Worm (Caenorhabditis elegans) whole organism, late embryonic: ENCODE results near the gene nspg-13.

Source experiments
- C08G9.2 ChIP-seq: sonication (generic microtip); optimal IDR thresholded peaks from 2 replicates; lab custom pipeline; 2016; ENCODE audit warnings: mild to moderate bottlenecking, missing genetic modification characterization, moderate library complexity, missing compliant biosample characterization
- F13H6.1 ChIP-seq: sonication (generic microtip); optimal IDR thresholded peaks from 2 replicates; lab custom pipeline; 2016; ENCODE audit warnings: missing genetic modification characterization, missing compliant biosample characterization
- K02D7.2 ChIP-seq: sonication (generic microtip); optimal IDR thresholded peaks from 2 replicates; lab custom pipeline; 2017; ENCODE audit warnings: mild to moderate bottlenecking, missing genetic modification characterization, missing compliant biosample characterization
- T23F11.4 ChIP-seq: fragments of 200-800 bp; sonication (Bioruptor generic); optimal IDR thresholded peaks from 2 replicates; lab custom pipeline; 2018; ENCODE audit warnings: mild to moderate bottlenecking, missing genetic modification characterization, missing compliant biosample characterization
- ahr-1 ChIP-seq: sonication (generic microtip); optimal IDR thresholded peaks from 2 replicates; lab custom pipeline; 2016; ENCODE audit warnings: missing genetic modification characterization, missing compliant biosample characterization
- ama-1 ChIP-seq: fragments of 150-350 bp; optimal IDR thresholded peaks from 2 replicates; lab custom pipeline; 2014
- ceh-18 ChIP-seq: sonication (generic microtip); optimal IDR thresholded peaks from 2 replicates; lab custom pipeline; 2016; ENCODE audit warnings: missing genetic modification characterization, missing compliant biosample characterization
- ceh-2 ChIP-seq: sonication (generic microtip); optimal IDR thresholded peaks from 2 replicates; lab custom pipeline; 2016; ENCODE audit warnings: missing genotype, missing genetic modification characterization, missing compliant biosample characterization
- ceh-22 ChIP-seq: sonication (generic microtip); optimal IDR thresholded peaks from 2 replicates; lab custom pipeline; 2017; ENCODE audit warnings: missing biosample characterization, missing genetic modification characterization
- ceh-31 ChIP-seq: sonication (generic microtip); optimal IDR thresholded peaks from 2 replicates; lab custom pipeline; 2016; ENCODE audit warnings: missing genetic modification characterization, missing compliant biosample characterization
- ceh-34 ChIP-seq: sonication (generic microtip); optimal IDR thresholded peaks from 2 replicates; lab custom pipeline; 2016; ENCODE audit warnings: mild to moderate bottlenecking, missing genetic modification characterization, missing compliant biosample characterization
- ceh-48 ChIP-seq: sonication (generic microtip); optimal IDR thresholded peaks from 2 replicates; lab custom pipeline; 2016; ENCODE audit warnings: missing genetic modification characterization, inconsistent platforms, missing compliant biosample characterization
- dmd-4 ChIP-seq: sonication (generic microtip); optimal IDR thresholded peaks from 2 replicates; lab custom pipeline; 2016; ENCODE audit warnings: borderline replicate concordance, missing genetic modification characterization, missing compliant biosample characterization
- dve-1 ChIP-seq: sonication (generic microtip); optimal IDR thresholded peaks from 2 replicates; lab custom pipeline; 2017; ENCODE audit warnings: antibody characterized with exemption, mild to moderate bottlenecking, missing genetic modification characterization, missing compliant biosample characterization
- elt-4 ChIP-seq: sonication (generic microtip); optimal IDR thresholded peaks from 2 replicates; lab custom pipeline; 2016; ENCODE audit warnings: missing genetic modification characterization, missing compliant biosample characterization
- ets-4 ChIP-seq: sonication (generic microtip); optimal IDR thresholded peaks from 2 replicates; lab custom pipeline; 2016; ENCODE audit warnings: missing genetic modification characterization, missing compliant biosample characterization
- eyg-1 ChIP-seq: sonication (generic microtip); optimal IDR thresholded peaks from 2 replicates; lab custom pipeline; 2016; ENCODE audit warnings: missing genotype, missing genetic modification characterization, missing compliant biosample characterization
- fax-1 ChIP-seq: sonication (generic microtip); optimal IDR thresholded peaks from 2 replicates; lab custom pipeline; 2016; ENCODE audit warnings: missing genotype, missing genetic modification characterization, missing compliant biosample characterization
- hlh-15 ChIP-seq: sonication (generic microtip); optimal IDR thresholded peaks from 2 replicates; lab custom pipeline; 2016; ENCODE audit warnings: missing genetic modification characterization, missing compliant biosample characterization
- hlh-30 ChIP-seq: sonication (generic microtip); optimal IDR thresholded peaks from 2 replicates; lab custom pipeline; 2017; ENCODE audit warnings: antibody characterized with exemption, missing genetic modification characterization, missing compliant biosample characterization; ENCODE audit not compliant: insufficient read depth
- hlh-6 ChIP-seq: sonication (generic microtip); optimal IDR thresholded peaks from 2 replicates; lab custom pipeline; 2016; ENCODE audit warnings: missing genotype, missing genetic modification characterization, missing compliant biosample characterization
- hlh-8 ChIP-seq: sonication (generic microtip); optimal IDR thresholded peaks from 2 replicates; lab custom pipeline; 2016; ENCODE audit warnings: missing genotype, missing genetic modification characterization, missing compliant biosample characterization
- lin-11 ChIP-seq: fragments of 200-800 bp; sonication (Bioruptor generic); optimal IDR thresholded peaks from 2 replicates; lab custom pipeline; 2018; ENCODE audit warnings: mild to moderate bottlenecking, missing genetic modification characterization, missing compliant biosample characterization
- madf-2 ChIP-seq: sonication (generic microtip); optimal IDR thresholded peaks from 2 replicates; lab custom pipeline; 2017; ENCODE audit warnings: missing genetic modification characterization, missing compliant biosample characterization
- mec-3 ChIP-seq: sonication (generic microtip); optimal IDR thresholded peaks from 2 replicates; lab custom pipeline; 2016; ENCODE audit warnings: borderline replicate concordance, missing genetic modification characterization, missing compliant biosample characterization
- npax-4 ChIP-seq: sonication (generic microtip); optimal IDR thresholded peaks from 2 replicates; lab custom pipeline; 2016; ENCODE audit warnings: missing genetic modification characterization, missing compliant biosample characterization
- odd-2 ChIP-seq: sonication (generic microtip); optimal IDR thresholded peaks from 2 replicates; lab custom pipeline; 2017; ENCODE audit warnings: antibody characterized with exemption, mild to moderate bottlenecking, missing genetic modification characterization, missing compliant biosample characterization
- pax-1 ChIP-seq: fragments of 150-350 bp; optimal IDR thresholded peaks from 2 replicates; lab custom pipeline; 2014; ENCODE audit warnings: missing biosample characterization, missing genetic modification characterization
- pha-2 ChIP-seq: sonication (generic microtip); optimal IDR thresholded peaks from 2 replicates; lab custom pipeline; 2017; ENCODE audit warnings: mild to moderate bottlenecking, missing genetic modification characterization, missing compliant biosample characterization
- pqm-1 ChIP-seq: sonication (generic microtip); optimal IDR thresholded peaks from 2 replicates; lab custom pipeline; 2016; ENCODE audit warnings: missing genetic modification characterization, missing compliant biosample characterization
- ref-2 ChIP-seq: sonication (generic microtip); optimal IDR thresholded peaks from 2 replicates; lab custom pipeline; 2016; ENCODE audit warnings: missing genetic modification characterization, missing compliant biosample characterization
- rnt-1 ChIP-seq: sonication (generic microtip); optimal IDR thresholded peaks from 2 replicates; lab custom pipeline; 2016; ENCODE audit warnings: missing genetic modification characterization, missing compliant biosample characterization
- sox-2 ChIP-seq: fragments of 200-800 bp; sonication (Bioruptor generic); IDR thresholded peaks from 2 replicates; pipeline ENCODE4 v1.3.6; 2022; ENCODE audit warnings: missing genetic modification reagents, missing genetic modification characterization, missing compliant biosample characterization
- sox-4 ChIP-seq: sonication (generic microtip); optimal IDR thresholded peaks from 2 replicates; lab custom pipeline; 2017; ENCODE audit warnings: mild to moderate bottlenecking, missing genetic modification characterization, inconsistent platforms, missing compliant biosample characterization
- ttx-3 ChIP-seq: sonication (generic microtip); optimal IDR thresholded peaks from 2 replicates; lab custom pipeline; 2016; ENCODE audit warnings: missing genetic modification reagents, missing genetic modification characterization, missing compliant biosample characterization

The nspg-13 gene

ce11 chrX:5214790-5215189, 40.2 kb upstream of the nspg-13 start:
- TF ChIP-seq C08G9.2 (tag; lab: Kevin White, UChicago) = peak; percentile 26
- no peak for TF ChIP-seq hlh-8 (tag; lab: Kevin White, UChicago)
- TF ChIP-seq, all 69 proteins: peak for 1

- no peak for TF ChIP-seq ceh-48
- no peak for TF ChIP-seq sox-4 (tag; lab: Kevin White, UChicago)
- no peak for TF ChIP-seq hlh-8 (tag; lab: Kevin White, UChicago)
- no peak for TF ChIP-seq ceh-31
Measured at ce11 chrX:5216063-5216462, 38.9 kb upstream of the nspg-13 start, which contains the start of gene hrpa-2. Gene hrpa-2, plus strand, starts transcription at chrX:5216363.

- TF ChIP-seq ttx-3 (no peak), ref-2 (no peak), hlh-15 (tag; lab: Kevin White, UChicago) (no peak), mec-3 (tag; lab: Kevin White, UChicago) (no peak), ahr-1 (tag; lab: Kevin White, UChicago) (no peak)
- TF ChIP-seq, all 69 proteins: peak for 0
Measured at ce11 chrX:5218323-5218722, 36.7 kb upstream of the nspg-13 start.

DNA sequence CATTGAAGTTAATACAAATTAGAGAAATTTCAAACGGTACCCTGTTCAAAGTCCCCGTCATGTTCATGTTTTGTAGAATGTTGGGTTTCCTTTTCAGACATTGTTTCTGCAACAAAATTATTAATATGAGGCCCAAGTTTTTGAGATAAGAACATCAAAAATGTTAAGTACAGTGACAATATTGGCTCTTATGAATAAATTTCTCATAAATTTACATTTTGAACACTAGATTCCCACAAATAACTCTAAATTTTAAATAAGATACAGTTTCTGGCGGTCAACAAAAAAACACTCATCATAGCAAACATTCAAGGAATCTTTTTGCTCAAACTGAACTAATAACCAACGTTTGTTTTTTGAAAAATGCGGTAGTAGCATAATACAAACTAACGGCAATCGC, 28.7 kb upstream of the nspg-13 start, which contains the start of gene H28G03.3:
TSS of gene H28G03.3 (minus strand) at position 101 of the 400 bp plus-strand sequence.
- TF ChIP-seq ceh-31 (no peak), ceh-22 (tag; lab: Kevin White, UChicago) (no peak), lin-11 (tag; lab: Kevin White, UChicago) (no peak), K02D7.2 (no peak), ceh-34 (tag; lab: Kevin White, UChicago) (no peak), elt-4 (tag; lab: Kevin White, UChicago) (no peak), pax-1 (tag; lab: Kevin White, UChicago) (no peak), madf-2 (tag; lab: Kevin White, UChicago) (no peak), T23F11.4 (GFP tag; lab: Kevin White, UChicago) (no peak), ets-4 (no peak), odd-2 (no peak), fax-1 (tag; lab: Kevin White, UChicago) (no peak), ceh-2 (tag; lab: Kevin White, UChicago) (no peak), hlh-8 (tag; lab: Kevin White, UChicago) (no peak), ahr-1 (tag; lab: Kevin White, UChicago) (no peak), npax-4 (tag; lab: Kevin White, UChicago) (no peak), sox-2 (GFP tag; lab: Robert Waterston, UW) (no peak), ceh-18 (no peak), pqm-1 (tag; lab: Kevin White, UChicago) (no peak)

DNA sequence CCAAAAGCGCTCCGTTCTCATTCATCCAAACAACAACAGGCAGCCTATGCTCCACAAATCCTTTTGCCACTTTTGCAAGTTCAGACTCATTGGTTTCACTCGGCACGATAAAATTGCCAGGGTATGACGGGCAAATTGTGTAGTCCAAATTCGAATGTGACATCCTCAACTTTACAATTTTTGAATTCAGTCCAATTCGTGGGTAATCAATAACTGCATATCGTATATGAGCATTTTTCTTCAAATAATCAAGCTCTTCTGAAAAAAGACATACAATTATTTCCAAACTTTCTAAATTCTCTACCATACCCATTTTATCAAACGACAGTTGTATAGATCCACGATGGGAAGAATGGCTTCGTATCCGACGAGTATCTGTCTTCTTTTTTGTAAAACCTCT, 16.7 kb upstream of the nspg-13 start:
- TF ChIP-seq dve-1 (tag; lab: Kevin White, UChicago) (no peak), ahr-1 (tag; lab: Kevin White, UChicago) (no peak), sox-2 (GFP tag; lab: Robert Waterston, UW) (no peak), fax-1 (tag; lab: Kevin White, UChicago) (no peak), ama-1 (lab: Kevin White, UChicago) (no peak), ceh-31 (no peak), hlh-30 (no peak), hlh-6 (tag; lab: Kevin White, UChicago) (no peak), rnt-1 (tag; lab: Kevin White, UChicago) (no peak), eyg-1 (no peak), npax-4 (tag; lab: Kevin White, UChicago) (no peak), odd-2 (no peak), ref-2 (no peak), lin-11 (tag; lab: Kevin White, UChicago) (no peak), pha-2 (tag; lab: Kevin White, UChicago) (no peak), dmd-4 (tag; lab: Kevin White, UChicago) (no peak), F13H6.1 (tag; lab: Kevin White, UChicago) (no peak)
